Fruit fly (Drosophila melanogaster) whole organism, prepupa: ENCODE results near the gene Ubx.

ENCODE experiments used
- CG11294 ChIP-seq: fragments of 200-800 bp; sonication (Bioruptor generic); IDR thresholded peaks from 2 replicates; pipeline ENCODE4 v1.3.6; 2022; ENCODE audit warnings: missing biosample characterization, missing genetic modification characterization
- CG8119 ChIP-seq: fragments of 200-800 bp; sonication (Bioruptor generic); IDR thresholded peaks from 3 replicates; pipeline ENCODE4 v1.3.6; 2022; ENCODE audit warnings: missing biosample characterization, missing genetic modification characterization
- Eip75B ChIP-seq: fragments of 200-800 bp; sonication (Bioruptor generic); optimal IDR thresholded peaks from 3 replicates; lab custom pipeline; 2016; ENCODE audit warnings: missing biosample characterization, missing genetic modification characterization
- Lpt ChIP-seq: fragments of 200-800 bp; sonication (Bioruptor generic); optimal IDR thresholded peaks from 3 replicates; lab custom pipeline; 2016; ENCODE audit warnings: missing biosample characterization, missing genetic modification characterization
- Sox102F ChIP-seq: fragments of 200-800 bp; sonication (Bioruptor generic); optimal IDR thresholded peaks from 2 replicates; lab custom pipeline; 2016; ENCODE audit warnings: missing biosample characterization, mild to moderate bottlenecking, missing genetic modification characterization
- cyc ChIP-seq: fragments of 200-800 bp; sonication (Bioruptor generic); optimal IDR thresholded peaks from 3 replicates; lab custom pipeline; 2016; ENCODE audit warnings: missing biosample characterization, missing genetic modification characterization
- net ChIP-seq: fragments of 200-800 bp; sonication (Bioruptor generic); optimal IDR thresholded peaks from 3 replicates; lab custom pipeline; 2016; ENCODE audit warnings: missing biosample characterization, missing genetic modification characterization
- spab ChIP-seq: fragments of 200-800 bp; sonication (Bioruptor generic); optimal IDR thresholded peaks from 2 replicates; lab custom pipeline; 2017; ENCODE audit warnings: missing biosample characterization, mild to moderate bottlenecking, missing genetic modification characterization, missing genetic modification reagents
- svp ChIP-seq: fragments of 200-800 bp; sonication (Bioruptor generic); peaks from one replicate; lab custom pipeline; 2016; ENCODE audit warnings: missing biosample characterization, missing genetic modification characterization
- topi ChIP-seq: fragments of 200-800 bp; sonication (Bioruptor generic); optimal IDR thresholded peaks from 3 replicates; lab custom pipeline; 2016; ENCODE audit warnings: missing biosample characterization, missing genetic modification characterization

dm6 chr3R:16748558-16749172, 14.4 kb upstream of the Ubx start:
- TF ChIP-seq CG8119: no peak
- TF ChIP-seq topi (GFP tag; lab: Kevin White, UChicago): peak; percentile 8
- TF ChIP-seq Lpt: no peak
- no peak for TF ChIP-seq spab (GFP tag; lab: Kevin White, UChicago)
- peak; percentile 39 for TF ChIP-seq cyc (GFP tag; lab: Kevin White, UChicago)
- no peak for TF ChIP-seq net (GFP tag; lab: Kevin White, UChicago)
- no peak for TF ChIP-seq CG11294
- no peak for TF ChIP-seq Sox102F (GFP tag; lab: Kevin White, UChicago)
- TF ChIP-seq Eip75B: peak; percentile 5
- TF ChIP-seq svp (GFP tag; lab: Kevin White, UChicago): no peak
